Fruit fly (Drosophila melanogaster) whole organism, pupa: ENCODE results near the gene Rtca.

Experiments
- CG10348 ChIP-seq: fragments of 200-800 bp; sonication (Bioruptor generic); IDR thresholded peaks from 2 replicates; pipeline ENCODE4 v1.3.6; 2022; ENCODE audit warnings: missing biosample characterization, missing genetic modification characterization
- CG12605 ChIP-seq: fragments of 200-800 bp; sonication (Bioruptor generic); IDR thresholded peaks from 2 replicates; pipeline ENCODE4 v1.3.6; 2022; ENCODE audit warnings: missing biosample characterization, missing genetic modification characterization
- CG13204 ChIP-seq: fragments of 200-800 bp; sonication (Bioruptor generic); optimal IDR thresholded peaks from 2 replicates; lab custom pipeline; 2018; ENCODE audit warnings: missing biosample characterization, mild to moderate bottlenecking, missing genetic modification characterization, moderate library complexity
- CG14655 ChIP-seq: fragments of 200-800 bp; sonication (Bioruptor generic); optimal IDR thresholded peaks from 3 replicates; lab custom pipeline; 2017; ENCODE audit warnings: mild to moderate bottlenecking, missing biosample characterization, missing genetic modification reagents, missing genetic modification characterization
- CG15710 ChIP-seq: fragments of 200-800 bp; sonication (Bioruptor generic); optimal IDR thresholded peaks from 2 replicates; lab custom pipeline; 2018; ENCODE audit warnings: missing biosample characterization, mild to moderate bottlenecking, missing genetic modification characterization, moderate library complexity
- CG17806 ChIP-seq: fragments of 200-800 bp; sonication (Bioruptor generic); optimal IDR thresholded peaks from 2 replicates; lab custom pipeline; 2018; ENCODE audit warnings: missing biosample characterization, mild to moderate bottlenecking, missing genetic modification characterization, moderate library complexity
- CG32121 ChIP-seq: fragments of 200-800 bp; sonication (Bioruptor generic); IDR thresholded peaks from 2 replicates; pipeline ENCODE4 v1.3.6; 2022; ENCODE audit warnings: missing biosample characterization, missing genetic modification characterization
- CG34367 ChIP-seq: fragments of 200-800 bp; sonication (Bioruptor generic); optimal IDR thresholded peaks from 2 replicates; lab custom pipeline; 2018; ENCODE audit warnings: missing biosample characterization, mild to moderate bottlenecking, missing genetic modification characterization
- CG4496 ChIP-seq: fragments of 200-800 bp; sonication (Bioruptor generic); IDR thresholded peaks from 3 replicates; pipeline ENCODE4 v1.3.6; 2022; ENCODE audit warnings: missing biosample characterization, missing genetic modification characterization
- CG8159 ChIP-seq: fragments of 200-800 bp; sonication (Bioruptor generic); optimal IDR thresholded peaks from 3 replicates; lab custom pipeline; 2018; ENCODE audit warnings: missing biosample characterization, mild to moderate bottlenecking, missing genetic modification characterization, moderate library complexity
- CG8301 ChIP-seq: fragments of 200-800 bp; sonication (Bioruptor generic); optimal IDR thresholded peaks from 2 replicates; lab custom pipeline; 2018; ENCODE audit warnings: missing biosample characterization, mild to moderate bottlenecking, missing genetic modification characterization
- CG9948 ChIP-seq: fragments of 200-800 bp; sonication (Bioruptor generic); optimal IDR thresholded peaks from 2 replicates; lab custom pipeline; 2018; ENCODE audit warnings: missing biosample characterization, mild to moderate bottlenecking, missing genetic modification characterization, moderate library complexity
- D1 ChIP-seq: fragments of 200-800 bp; sonication (Bioruptor generic); optimal IDR thresholded peaks from 2 replicates; lab custom pipeline; 2018; ENCODE audit warnings: missing biosample characterization, mild to moderate bottlenecking, missing genetic modification characterization, moderate library complexity
- EcR ChIP-seq: fragments of 200-800 bp; sonication (Bioruptor generic); optimal IDR thresholded peaks from 3 replicates; lab custom pipeline; 2019; ENCODE audit warnings: missing biosample characterization, missing genetic modification characterization, mild to moderate bottlenecking, moderate library complexity, missing genetic modification reagents
- Ets98B ChIP-seq: fragments of 200-800 bp; sonication (Bioruptor generic); IDR thresholded peaks from 2 replicates; pipeline ENCODE4 v1.3.6; 2022; ENCODE audit warnings: missing biosample characterization, missing genetic modification characterization
- Pif1A ChIP-seq: fragments of 200-800 bp; sonication (Bioruptor generic); optimal IDR thresholded peaks from 3 replicates; lab custom pipeline; 2016; ENCODE audit warnings: missing biosample characterization, missing genetic modification characterization
- Pif1B ChIP-seq: fragments of 200-800 bp; sonication (Bioruptor generic); optimal IDR thresholded peaks from 3 replicates; lab custom pipeline; 2016; ENCODE audit warnings: missing biosample characterization, missing genetic modification characterization
- Snoo ChIP-seq: fragments of 200-800 bp; sonication (Bioruptor generic); optimal IDR thresholded peaks from 3 replicates; lab custom pipeline; 2017; ENCODE audit warnings: missing biosample characterization, mild to moderate bottlenecking, missing genetic modification characterization, inconsistent platforms
- fd96Ca ChIP-seq: fragments of 200-800 bp; sonication (Bioruptor generic); IDR thresholded peaks from 3 replicates; pipeline ENCODE4 v1.3.6; 2022; ENCODE audit warnings: missing biosample characterization, missing genetic modification characterization
- gl ChIP-seq: fragments of 200-800 bp; sonication (Bioruptor generic); optimal IDR thresholded peaks from 2 replicates; lab custom pipeline; 2018; ENCODE audit warnings: missing biosample characterization, mild to moderate bottlenecking, missing genetic modification characterization
- rn ChIP-seq: fragments of 200-800 bp; sonication (Bioruptor generic); IDR thresholded peaks from 2 replicates; pipeline ENCODE4 v1.3.6; 2022; ENCODE audit warnings: missing biosample characterization, missing genetic modification characterization

The Rtca gene

dm6 chrX:2041981-2042847, 30.0 kb upstream of the Rtca start, which contains the start of the genes Actn and usp:
Gene Actn, minus strand, starts transcription at chrX:2042311.
Gene usp, minus strand, starts transcription at chrX:2042311.
- TF ChIP-seq CG9948 (tag; lab: Kevin White, UChicago) (no peak), CG4496 (peak; percentile 46; the same call in 2 of the 3 replicates), CG17806 (tag; lab: Kevin White, UChicago) (peak; percentile 34), CG15710 (tag; lab: Kevin White, UChicago) (no peak), rn (no peak), Pif1B (GFP tag; lab: Kevin White, UChicago) (peak; percentile 17), EcR (peak; percentile 34), gl (tag; lab: Kevin White, UChicago) (no peak), Ets98B (GFP tag; lab: Robert Waterston, UW) (peak; percentile 42; the same call in 1 of the 2 replicates), Snoo (tag; lab: Kevin White, UChicago) (peak; percentile 27), fd96Ca (GFP tag; lab: Robert Waterston, UW) (peak; percentile 33; the same call in 1 of the 3 replicates), CG34367 (tag; lab: Kevin White, UChicago) (no peak), CG14655 (GFP tag; lab: Kevin White, UChicago) (peak; percentile 41), CG12605 (GFP tag; lab: Robert Waterston, UW) (peak; percentile 29; the same call in 1 of the 2 replicates), CG10348 (GFP tag; lab: Robert Waterston, UW) (no peak), CG8159 (tag; lab: Kevin White, UChicago) (peak; percentile 38), CG32121 (GFP tag; lab: Robert Waterston, UW) (peak; percentile 25; the same call in 1 of the 2 replicates), Pif1A (GFP tag; lab: Kevin White, UChicago) (peak; percentile 56), CG8301 (tag; lab: Kevin White, UChicago) (no peak), CG13204 (GFP tag; lab: Kevin White, UChicago) (peak; percentile 35), D1 (tag; lab: Kevin White, UChicago) (no peak)

dm6 chrX:2043660-2044397, 28.4 kb upstream of the Rtca start, which contains the start of gene CG4325:
Gene CG4325, minus strand, starts transcription at chrX:2043818.
- TF ChIP-seq D1 (tag; lab: Kevin White, UChicago) = no peak
- no peak for TF ChIP-seq CG12605 (GFP tag; lab: Robert Waterston, UW)
- TF ChIP-seq CG13204 (GFP tag; lab: Kevin White, UChicago) = peak; percentile 26
- no peak for TF ChIP-seq Ets98B (GFP tag; lab: Robert Waterston, UW)

- no peak for TF ChIP-seq CG9948 (tag; lab: Kevin White, UChicago)
- 0 out of 3 replicates have a peak, but pooled peaks have one; percentile 35 for TF ChIP-seq fd96Ca (GFP tag; lab: Robert Waterston, UW)
- peak; percentile 55; the same call in 2 of the 3 replicates for TF ChIP-seq CG4496
- peak; percentile 43; the same call in 1 of the 2 replicates for TF ChIP-seq Ets98B (GFP tag; lab: Robert Waterston, UW)
Observed at dm6 chrX:2048778-2049686, 23.2 kb upstream of the Rtca start.

- peak; percentile 87 for TF ChIP-seq CG8301 (tag; lab: Kevin White, UChicago)
- TF ChIP-seq CG12605 (GFP tag; lab: Robert Waterston, UW) = peak; percentile 97
- peak; percentile 84 for TF ChIP-seq gl (tag; lab: Kevin White, UChicago)
- TF ChIP-seq Pif1B (GFP tag; lab: Kevin White, UChicago) = peak; percentile 90
- peak; percentile 82 for TF ChIP-seq CG34367 (tag; lab: Kevin White, UChicago)
- peak; percentile 99 for TF ChIP-seq fd96Ca (GFP tag; lab: Robert Waterston, UW)
- TF ChIP-seq D1 (tag; lab: Kevin White, UChicago) = no peak
- peak; percentile 84 for TF ChIP-seq CG17806 (tag; lab: Kevin White, UChicago)
- peak; percentile 92 for TF ChIP-seq CG10348 (GFP tag; lab: Robert Waterston, UW)
- peak; percentile 97 for TF ChIP-seq CG13204 (GFP tag; lab: Kevin White, UChicago)
- peak; percentile 86 for TF ChIP-seq CG15710 (tag; lab: Kevin White, UChicago)
- peak; percentile 84 for TF ChIP-seq CG8159 (tag; lab: Kevin White, UChicago)
- TF ChIP-seq Ets98B (GFP tag; lab: Robert Waterston, UW) = peak; percentile 99
- peak; percentile 93 for TF ChIP-seq Snoo (tag; lab: Kevin White, UChicago)
- peak; percentile 93 for TF ChIP-seq rn
- TF ChIP-seq CG32121 (GFP tag; lab: Robert Waterston, UW) = peak; percentile 99
- peak; percentile 56 for TF ChIP-seq EcR
- peak; percentile 90 for TF ChIP-seq Pif1A (GFP tag; lab: Kevin White, UChicago)
- TF ChIP-seq CG14655 (GFP tag; lab: Kevin White, UChicago) = peak; percentile 92
- peak; percentile 99 for TF ChIP-seq CG4496
- peak; percentile 68 for TF ChIP-seq CG9948 (tag; lab: Kevin White, UChicago)
Observed at dm6 chrX:2050070-2050899, 21.9 kb upstream of the Rtca start, which contains the start of gene moody. Gene moody, minus strand, starts transcription at chrX:2050120.
